Fruit fly (Drosophila melanogaster) whole organism, embryonic: ENCODE results near the gene CG44405.

Experiments used
- Adf1 ChIP-seq: fragments of 200-800 bp; sonication (Bioruptor generic); IDR thresholded peaks from 2 replicates; pipeline ENCODE4 v1.3.6; 2022; ENCODE audit warnings: missing biosample characterization, missing genetic modification characterization
- Atf6 ChIP-seq: fragments of 200-800 bp; sonication (Bioruptor generic); IDR thresholded peaks from 2 replicates; pipeline ENCODE4 v1.3.6; 2022; ENCODE audit warnings: missing biosample characterization, missing genetic modification characterization
- Awh ChIP-seq: fragments of 200-800 bp; sonication (Bioruptor generic); IDR thresholded peaks from 2 replicates; pipeline ENCODE4, ENCODE4 v1.3.6; 2022; ENCODE audit warnings: missing biosample characterization, missing genetic modification characterization
- CG10654 ChIP-seq: fragments of 200-800 bp; sonication (Bioruptor generic); optimal IDR thresholded peaks from 2 replicates; lab custom pipeline; 2016; ENCODE audit warnings: missing biosample characterization, missing genetic modification characterization
- CG11093 ChIP-seq: fragments of 200-800 bp; sonication (Bioruptor generic); IDR thresholded peaks from 3 replicates; pipeline ENCODE4 v1.3.6; 2022; ENCODE audit warnings: missing biosample characterization, missing genetic modification characterization
- CG13894 ChIP-seq: fragments of 200-800 bp; sonication (Bioruptor generic); optimal IDR thresholded peaks from 3 replicates; lab custom pipeline; 2018; ENCODE audit warnings: missing biosample characterization, mild to moderate bottlenecking, missing genetic modification characterization, moderate library complexity
- CG14014 ChIP-seq: fragments of 200-800 bp; sonication (Bioruptor generic); IDR thresholded peaks from 2 replicates; pipeline ENCODE4 v1.3.6; 2022; ENCODE audit warnings: missing biosample characterization, missing genetic modification characterization
- CG14860 ChIP-seq: fragments of 200-800 bp; sonication (Bioruptor generic); IDR thresholded peaks from 3 replicates; pipeline ENCODE4 v1.3.6; 2022; ENCODE audit warnings: missing biosample characterization, missing genetic modification characterization; ENCODE audit not compliant: partially characterized antibody
- CG1602 ChIP-seq: fragments of 200-800 bp; sonication (Bioruptor generic); optimal IDR thresholded peaks from 3 replicates; lab custom pipeline; 2016; ENCODE audit warnings: missing biosample characterization, missing genetic modification characterization
- CG1792 ChIP-seq: fragments of 200-800 bp; sonication (Bioruptor generic); optimal IDR thresholded peaks from 2 replicates; lab custom pipeline; 2016; ENCODE audit warnings: missing biosample characterization, missing genetic modification characterization
- CG30403 ChIP-seq: fragments of 200-800 bp; sonication (Bioruptor generic); optimal IDR thresholded peaks from 3 replicates; lab custom pipeline; 2016; ENCODE audit warnings: missing biosample characterization, missing genetic modification characterization
- CG30431 ChIP-seq: fragments of 200-800 bp; sonication (Bioruptor generic); optimal IDR thresholded peaks from 2 replicates; lab custom pipeline; 2017; ENCODE audit warnings: missing biosample characterization, missing genetic modification characterization
- CG32772 ChIP-seq: fragments of 200-800 bp; sonication (Bioruptor generic); IDR thresholded peaks from 2 replicates; pipeline ENCODE4 v1.3.6; 2022; ENCODE audit warnings: missing biosample characterization, missing genetic modification characterization
- CG33213 ChIP-seq: fragments of 200-800 bp; sonication (Bioruptor generic); optimal IDR thresholded peaks from 3 replicates; lab custom pipeline; 2016; ENCODE audit warnings: missing biosample characterization, missing genetic modification characterization
- CG4360 ChIP-seq: fragments of 200-800 bp; sonication (Bioruptor generic); IDR thresholded peaks from 2 replicates; pipeline ENCODE4 v1.3.6; 2022; ENCODE audit warnings: missing biosample characterization, missing genetic modification characterization
- CG4707 ChIP-seq: fragments of 200-800 bp; sonication (Bioruptor generic); optimal IDR thresholded peaks from 2 replicates; lab custom pipeline; 2018; ENCODE audit warnings: missing biosample characterization, mild to moderate bottlenecking, missing genetic modification characterization, moderate library complexity
- CG7839 ChIP-seq: fragments of 200-800 bp; sonication (Bioruptor generic); optimal IDR thresholded peaks from 3 replicates; lab custom pipeline; 2018; ENCODE audit warnings: missing biosample characterization, mild to moderate bottlenecking, missing genetic modification characterization, moderate library complexity
- CG7987 ChIP-seq: fragments of 200-800 bp; sonication (Bioruptor generic); optimal IDR thresholded peaks from 2 replicates; lab custom pipeline; 2018; ENCODE audit warnings: missing biosample characterization, mild to moderate bottlenecking, missing genetic modification characterization, moderate library complexity
- CG9876 ChIP-seq: fragments of 200-800 bp; sonication (Bioruptor generic); optimal IDR thresholded peaks from 2 replicates; lab custom pipeline; 2016; ENCODE audit warnings: missing biosample characterization, missing genetic modification characterization
- CoRest ChIP-seq: fragments of 200-800 bp; sonication (Bioruptor generic); optimal IDR thresholded peaks from 3 replicates; lab custom pipeline; 2018; ENCODE audit warnings: missing biosample characterization, mild to moderate bottlenecking, missing genetic modification characterization, moderate library complexity
- Doc2 ChIP-seq: fragments of 200-800 bp; sonication (Bioruptor generic); IDR thresholded peaks from 2 replicates; pipeline ENCODE4 v1.3.6; 2022; ENCODE audit warnings: missing biosample characterization, missing genetic modification characterization
- Drgx ChIP-seq: fragments of 200-800 bp; sonication (Bioruptor generic); IDR thresholded peaks from 2 replicates; pipeline ENCODE4 v1.3.6; 2022; ENCODE audit warnings: missing biosample characterization, missing genetic modification characterization
- Fer3 ChIP-seq: fragments of 200-800 bp; sonication (Bioruptor generic); optimal IDR thresholded peaks from 2 replicates; lab custom pipeline; 2018; ENCODE audit warnings: missing biosample characterization, mild to moderate bottlenecking, missing genetic modification characterization, moderate library complexity
- GATAe ChIP-seq: fragments of 200-800 bp; sonication (Bioruptor generic); conservative IDR thresholded peaks from 2 replicates; pipeline ENCODE4 v1.3.6; 2022; ENCODE audit warnings: missing biosample characterization, missing genetic modification characterization
- HLHmδ ChIP-seq: fragments of 200-800 bp; sonication (Bioruptor generic); optimal IDR thresholded peaks from 2 replicates; lab custom pipeline; 2018; ENCODE audit warnings: missing biosample characterization, mild to moderate bottlenecking, missing genetic modification characterization, moderate library complexity
- Hsf ChIP-seq: fragments of 200-800 bp; sonication (Bioruptor generic); optimal IDR thresholded peaks from 3 replicates; lab custom pipeline; 2016; ENCODE audit warnings: missing biosample characterization, missing genetic modification characterization
- NC2α ChIP-seq: fragments of 200-800 bp; sonication (Bioruptor generic); optimal IDR thresholded peaks from 2 replicates; lab custom pipeline; 2016; ENCODE audit warnings: missing biosample characterization, missing genetic modification characterization
- Neu2 ChIP-seq: fragments of 200-800 bp; sonication (Bioruptor generic); optimal IDR thresholded peaks from 3 replicates; lab custom pipeline; 2016; ENCODE audit warnings: missing biosample characterization, missing genetic modification characterization, borderline replicate concordance
- PHDP ChIP-seq: fragments of 200-800 bp; sonication (Bioruptor generic); optimal IDR thresholded peaks from 3 replicates; lab custom pipeline; 2018; ENCODE audit warnings: missing biosample characterization, mild to moderate bottlenecking, missing genetic modification characterization, moderate library complexity
- Side ChIP-seq: fragments of 200-800 bp; sonication (Bioruptor generic); optimal IDR thresholded peaks from 2 replicates; lab custom pipeline; 2016; ENCODE audit warnings: missing biosample characterization, missing genetic modification characterization
- Sin3A ChIP-seq: fragments of >200 bp; optimal IDR thresholded peaks from 2 replicates; lab custom pipeline; 2018
- Ssrp ChIP-seq: fragments of 200-800 bp; sonication (Bioruptor generic); optimal IDR thresholded peaks from 2 replicates; lab custom pipeline; 2018; ENCODE audit warnings: missing biosample characterization, mild to moderate bottlenecking, missing genetic modification characterization, moderate library complexity
- Stat92E ChIP-seq, 3 experiments: fragments of >200 bp in 2 of 3; fragments of 200-800 bp in 1 of 3; sonication (Bioruptor generic) in 1 of 3; optimal IDR thresholded peaks; 2 replicates each; lab custom pipeline; 2017 to 2019; ENCODE audit warnings: missing biosample characterization in 3 of 3, missing genetic modification characterization in 3 of 3, mild to moderate bottlenecking in 1 of 3, moderate library complexity in 1 of 3
- YL-1 ChIP-seq: fragments of 200-800 bp; sonication (Bioruptor generic); optimal IDR thresholded peaks from 3 replicates; lab custom pipeline; 2017; ENCODE audit warnings: missing biosample characterization, mild to moderate bottlenecking, missing genetic modification characterization
- bigmax ChIP-seq: fragments of 200-800 bp; sonication (Bioruptor generic); optimal IDR thresholded peaks from 2 replicates; lab custom pipeline; 2018; ENCODE audit warnings: missing biosample characterization, mild to moderate bottlenecking, missing genetic modification characterization
- caup ChIP-seq: fragments of 200-800 bp; sonication (Bioruptor generic); optimal IDR thresholded peaks from 3 replicates; lab custom pipeline; 2017; ENCODE audit warnings: missing biosample characterization, mild to moderate bottlenecking, missing genetic modification characterization, moderate library complexity; ENCODE audit not compliant: severe bottlenecking
- chm ChIP-seq: fragments of 200-800 bp; sonication (Bioruptor generic); IDR thresholded peaks from 2 replicates; pipeline ENCODE4 v1.3.6; 2022; ENCODE audit warnings: missing biosample characterization, missing genetic modification characterization
- corto ChIP-seq: fragments of 200-800 bp; sonication (Bioruptor generic); optimal IDR thresholded peaks from 2 replicates; lab custom pipeline; 2016; ENCODE audit warnings: missing biosample characterization, mild to moderate bottlenecking, missing genetic modification characterization, moderate library complexity
- dati ChIP-seq: fragments of 200-800 bp; sonication (Bioruptor generic); IDR thresholded peaks from 2 replicates; pipeline ENCODE4 v1.3.6; 2022; ENCODE audit warnings: missing biosample characterization, missing genetic modification characterization
- dm ChIP-seq: fragments of 200-800 bp; sonication (Bioruptor generic); optimal IDR thresholded peaks from 3 replicates; lab custom pipeline; 2016; ENCODE audit warnings: missing biosample characterization, missing genetic modification characterization
- esg ChIP-seq: fragments of 200-800 bp; sonication (Bioruptor generic); conservative IDR thresholded peaks from 2 replicates; pipeline ENCODE4 v1.3.6; 2022; ENCODE audit warnings: missing biosample characterization, missing genetic modification characterization
- ewg ChIP-seq: fragments of 200-800 bp; sonication (Bioruptor generic); optimal IDR thresholded peaks from 3 replicates; lab custom pipeline; 2017; ENCODE audit warnings: mild to moderate bottlenecking, missing biosample characterization, missing genetic modification reagents, missing genetic modification characterization
- gce ChIP-seq: fragments of 200-800 bp; sonication (Bioruptor generic); IDR thresholded peaks from 3 replicates; pipeline ENCODE4 v1.3.6; 2022; ENCODE audit warnings: missing biosample characterization, missing genetic modification characterization
- knrl ChIP-seq: fragments of 200-800 bp; sonication (Bioruptor generic); IDR thresholded peaks from 3 replicates; pipeline ENCODE4 v1.3.6; 2022; ENCODE audit warnings: missing biosample characterization, missing genetic modification characterization; ENCODE audit not compliant: partially characterized antibody
- lmd ChIP-seq: fragments of 200-800 bp; sonication (Bioruptor generic); IDR thresholded peaks from 2 replicates; pipeline ENCODE4 v1.3.6; 2022; ENCODE audit warnings: missing biosample characterization, missing genetic modification characterization
- lola ChIP-seq, 3 experiments: fragments of >200 bp in 2 of 3; fragments of 200-800 bp in 1 of 3; sonication (Bioruptor generic) in 1 of 3; optimal IDR thresholded peaks; 2 replicates each; lab custom pipeline; 2017 to 2019; ENCODE audit warnings: missing biosample characterization in 3 of 3, missing genetic modification characterization in 3 of 3, mild to moderate bottlenecking in 1 of 3, moderate library complexity in 1 of 3
- shn ChIP-seq: fragments of 200-800 bp; sonication (Bioruptor generic); optimal IDR thresholded peaks from 3 replicates; lab custom pipeline; 2016; ENCODE audit warnings: missing biosample characterization, missing genetic modification characterization
- sqz ChIP-seq: fragments of 200-800 bp; sonication (Bioruptor generic); optimal IDR thresholded peaks from 3 replicates; lab custom pipeline; 2018; ENCODE audit warnings: missing biosample characterization, mild to moderate bottlenecking, missing genetic modification characterization
- trem ChIP-seq: fragments of 200-800 bp; optimal IDR thresholded peaks from 3 replicates; lab custom pipeline; 2019; ENCODE audit warnings: missing biosample characterization, mild to moderate bottlenecking, missing genetic modification characterization, moderate library complexity
- zfh1 ChIP-seq: fragments of 200-800 bp; sonication (Bioruptor generic); IDR thresholded peaks from 3 replicates; pipeline ENCODE4 v1.3.6; 2022; ENCODE audit warnings: missing biosample characterization, missing genetic modification characterization

The CG44405 gene

DNA sequence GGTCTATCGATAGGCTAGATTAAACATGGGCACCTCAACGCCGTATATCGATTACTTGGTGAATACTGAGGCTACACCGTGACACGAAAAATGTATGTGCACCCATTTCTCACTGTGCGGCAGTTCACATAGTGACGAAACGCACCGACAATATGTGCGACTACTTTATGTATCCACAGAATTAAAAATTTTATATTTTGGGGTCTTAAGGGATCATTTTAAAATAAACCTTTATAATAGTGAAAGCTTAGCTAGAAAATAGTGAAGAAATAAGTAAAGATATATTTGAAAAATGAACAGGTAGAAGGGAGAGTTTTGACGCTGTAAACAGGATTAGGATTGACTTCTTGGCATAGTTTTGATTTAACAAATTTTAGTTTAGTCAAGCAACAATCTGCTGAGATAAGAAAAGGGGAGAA is 13.0 kb downstream of the CG44405 start, which contains the start of gene mRpL4 (continued):
- TF ChIP-seq Drgx, result no peak; the same call in 1 of the 2 replicates
- peak; percentile 28 for TF ChIP-seq YL-1 (GFP tag; lab: Kevin White, UChicago)
- TF ChIP-seq Neu2 (GFP tag; lab: Kevin White, UChicago), result no peak
- peak; percentile 99 for TF ChIP-seq knrl (GFP tag; lab: Robert Waterston, UW)
- peak; percentile 81 for TF ChIP-seq Hsf (GFP tag; lab: Kevin White, UChicago)
- peak in 1 of 3 experiments; percentile 47 for TF ChIP-seq lola (GFP tag; optimal IDR thresholded peaks at IDR 0.05; lab: Kevin White, UChicago)
- TF ChIP-seq HLHmδ (GFP tag; lab: Kevin White, UChicago), result no peak
- TF ChIP-seq Ssrp (tag; lab: Kevin White, UChicago), result peak; percentile 42
- TF ChIP-seq trem (tag; lab: Kevin White, UChicago), result peak; percentile 84
- TF ChIP-seq caup (GFP tag; lab: Kevin White, UChicago), result no peak
- TF ChIP-seq esg (GFP tag; lab: Robert Waterston, UW), result peak; percentile 31; the same call in 1 of the 2 replicates
- TF ChIP-seq bigmax (GFP tag; lab: Kevin White, UChicago), result no peak
- TF ChIP-seq CG4360 (GFP tag; lab: Robert Waterston, UW), result no peak; the same call in 1 of the 2 replicates
- TF ChIP-seq CG1792 (GFP tag; lab: Kevin White, UChicago), result no peak
- TF ChIP-seq ewg (GFP tag; lab: Kevin White, UChicago), result peak; percentile 9
- TF ChIP-seq corto (GFP tag; lab: Kevin White, UChicago), result no peak
- peak; percentile 69 for TF ChIP-seq CG10654
- TF ChIP-seq CG7839 (tag; lab: Kevin White, UChicago), result no peak
- no peak for TF ChIP-seq CG4707 (GFP tag; lab: Kevin White, UChicago)
- TF ChIP-seq Side, result peak; percentile 61
- TF ChIP-seq Sin3A (lab: Kevin White, UChicago), result peak; percentile 46
- peak; percentile 79 for TF ChIP-seq dm (GFP tag; lab: Kevin White, UChicago)
- TF ChIP-seq CG30403, result peak; percentile 83
- TF ChIP-seq CG14014 (GFP tag; lab: Robert Waterston, UW), result peak; percentile 55
- peak; percentile 72 for TF ChIP-seq zfh1 (GFP tag; lab: Robert Waterston, UW)
- no peak for TF ChIP-seq dati (GFP tag; lab: Robert Waterston, UW)
- TF ChIP-seq GATAe (GFP tag; lab: Robert Waterston, UW), result no peak
- TF ChIP-seq CoRest, result peak; percentile 56
- TF ChIP-seq Awh, result 0 out of 2 replicates have a peak, but pooled peaks have one; percentile 20
- TF ChIP-seq Adf1 (GFP tag; lab: Robert Waterston, UW), result no peak
- TF ChIP-seq CG1602, result peak; percentile 58
- TF ChIP-seq CG30431 (GFP tag; lab: Kevin White, UChicago), result no peak
- peak; percentile 60; the same call in 2 of the 3 replicates for TF ChIP-seq gce
- TF ChIP-seq CG14860, result peak; percentile 99
- no peak for TF ChIP-seq sqz (GFP tag; lab: Kevin White, UChicago)
- peak; percentile 42; the same call in 1 of the 2 replicates for TF ChIP-seq Atf6
- peak; percentile 73; the same call in 1 of the 2 replicates for TF ChIP-seq CG32772 (GFP tag; lab: Robert Waterston, UW)
- peak; percentile 13 for TF ChIP-seq NC2α
- TF ChIP-seq Stat92E (GFP tag; optimal IDR thresholded peaks at IDR 0.05; lab: Kevin White, UChicago), result no peak
- peak; percentile 76 for TF ChIP-seq lmd
- TF ChIP-seq CG33213 (GFP tag; lab: Kevin White, UChicago), result peak; percentile 26
- TF ChIP-seq CG7987, result peak; percentile 8
- peak; percentile 66; the same call in 1 of the 2 replicates for TF ChIP-seq chm (GFP tag; lab: Robert Waterston, UW)
- peak; percentile 59 for TF ChIP-seq CG13894 (tag; lab: Kevin White, UChicago)
- TF ChIP-seq PHDP (tag; lab: Kevin White, UChicago), result no peak
- no peak for TF ChIP-seq Doc2 (GFP tag; lab: Robert Waterston, UW)
- peak; percentile 54 for TF ChIP-seq Fer3 (tag; lab: Kevin White, UChicago)
- peak; percentile 74 for TF ChIP-seq CG9876 (GFP tag; lab: Kevin White, UChicago)
- peak; percentile 18; the same call in 1 of the 3 replicates for TF ChIP-seq CG11093 (GFP tag; lab: Robert Waterston, UW)
- peak; percentile 76 for TF ChIP-seq shn (GFP tag; lab: Kevin White, UChicago)
